Worm (Caenorhabditis elegans) whole organism, young adult: ENCODE results near the gene egl-10.

Experiments used
- Y79H2A.3 ChIP-seq: fragments of 200-800 bp; sonication (Bioruptor generic); conservative IDR thresholded peaks from 2 replicates; pipeline ENCODE4 v1.3.6; 2022; ENCODE audit warnings: missing genetic modification reagents, missing genetic modification characterization, missing compliant biosample characterization
- ceh-79 ChIP-seq: sonication (generic microtip); optimal IDR thresholded peaks from 2 replicates; lab custom pipeline; 2017; ENCODE audit warnings: mild to moderate bottlenecking, missing genetic modification characterization, missing compliant biosample characterization
- chd-7 ChIP-seq: sonication (generic microtip); optimal IDR thresholded peaks from 2 replicates; lab custom pipeline; 2016; ENCODE audit warnings: mild to moderate bottlenecking, missing genetic modification characterization, moderate library complexity, missing compliant biosample characterization
- dox-1 ChIP-seq: fragments of 200-800 bp; sonication (Bioruptor generic); IDR thresholded peaks from 2 replicates; pipeline ENCODE4 v1.3.6; 2022; ENCODE audit warnings: missing genetic modification reagents, missing genetic modification characterization, missing compliant biosample characterization
- dpff-1 ChIP-seq: sonication (generic microtip); optimal IDR thresholded peaks from 2 replicates; lab custom pipeline; 2017; ENCODE audit warnings: mild to moderate bottlenecking, missing genetic modification characterization, missing compliant biosample characterization
- egrh-3 ChIP-seq: fragments of 200-800 bp; sonication (Bioruptor generic); IDR thresholded peaks from 2 replicates; pipeline ENCODE4 v1.3.6; 2022; ENCODE audit warnings: missing genetic modification reagents, missing genetic modification characterization, missing compliant biosample characterization
- him-1 ChIP-seq: sonication (generic microtip); optimal IDR thresholded peaks from 2 replicates; lab custom pipeline; 2016; ENCODE audit warnings: missing genotype, missing genetic modification reagents, missing genetic modification characterization, missing compliant biosample characterization
- lin-40 ChIP-seq: sonication (generic microtip); optimal IDR thresholded peaks from 2 replicates; lab custom pipeline; 2016; ENCODE audit warnings: missing genetic modification characterization, mild to moderate bottlenecking, missing compliant biosample characterization, missing genotype, missing genetic modification reagents
- madf-10 ChIP-seq: sonication (generic microtip); optimal IDR thresholded peaks from 2 replicates; lab custom pipeline; 2016; ENCODE audit warnings: mild to moderate bottlenecking, missing genetic modification characterization, missing compliant biosample characterization
- nfya-2 ChIP-seq: fragments of 200-800 bp; sonication (Bioruptor generic); IDR thresholded peaks from 2 replicates; pipeline ENCODE4 v1.3.6; 2022; ENCODE audit warnings: missing genetic modification reagents, missing genetic modification characterization, missing compliant biosample characterization
- pbrm-1 ChIP-seq: fragments of 200-800 bp; sonication (Bioruptor generic); IDR thresholded peaks from 2 replicates; pipeline ENCODE4 v1.3.6; 2022; ENCODE audit warnings: missing genetic modification reagents, missing genetic modification characterization, missing compliant biosample characterization
- repo-1 ChIP-seq: sonication (generic microtip); optimal IDR thresholded peaks from 2 replicates; lab custom pipeline; 2017; ENCODE audit warnings: mild to moderate bottlenecking, missing genetic modification characterization, missing compliant biosample characterization
- sdz-38 ChIP-seq: sonication (generic microtip); optimal IDR thresholded peaks from 2 replicates; lab custom pipeline; 2016; ENCODE audit warnings: missing genotype, missing genetic modification characterization, missing compliant biosample characterization

DNA sequence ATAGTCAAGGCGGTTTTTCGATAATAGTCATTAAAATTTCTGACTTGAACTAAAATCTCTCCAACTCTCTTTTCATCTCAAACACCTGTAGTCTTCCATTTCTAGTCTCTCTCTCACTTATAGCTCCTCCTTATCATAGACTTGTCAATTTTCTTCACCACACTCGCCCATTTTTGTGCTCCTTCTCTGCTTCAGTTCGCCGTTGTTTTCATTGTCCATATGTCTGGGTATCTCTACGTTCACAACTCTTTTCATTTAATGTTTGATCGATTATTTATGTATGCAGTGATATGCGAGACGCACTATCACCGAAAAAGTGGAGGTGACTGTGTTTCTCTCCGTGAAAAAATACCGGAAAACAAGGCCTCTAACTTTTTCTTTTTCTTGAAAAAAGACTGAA lies 4.9 kb upstream of the egl-10 start:
- no peak for TF ChIP-seq egrh-3 (GFP tag; lab: Robert Waterston, UW)
- TF ChIP-seq ceh-79 (tag; lab: Kevin White, UChicago): no peak
- TF ChIP-seq madf-10: no peak
- TF ChIP-seq lin-40 (tag; lab: Kevin White, UChicago): no peak
- peak; percentile 45; the same call in 1 of the 2 replicates for TF ChIP-seq dox-1 (GFP tag; lab: Robert Waterston, UW)
- TF ChIP-seq dpff-1 (tag; lab: Kevin White, UChicago): no peak
- TF ChIP-seq him-1 (tag; lab: Kevin White, UChicago): no peak
- no peak for TF ChIP-seq Y79H2A.3 (GFP tag; lab: Robert Waterston, UW)
- TF ChIP-seq nfya-2 (GFP tag; lab: Robert Waterston, UW): no peak
- TF ChIP-seq repo-1: no peak
- no peak for TF ChIP-seq pbrm-1 (GFP tag; lab: Robert Waterston, UW)
- no peak for TF ChIP-seq chd-7 (tag; lab: Kevin White, UChicago)
- TF ChIP-seq sdz-38 (tag; lab: Kevin White, UChicago): no peak
